Fruit fly (Drosophila melanogaster) S2 (cell line): ENCODE data around the gene RNaseX25.

ENCODE experiments used
- CG8478 ChIP-seq: fragments of >200 bp; optimal IDR thresholded peaks from 2 replicates; lab custom pipeline; 2018
- CTCF ChIP-seq, 2 experiments: fragments of >200 bp; optimal IDR thresholded peaks; 2 replicates each; lab custom pipeline; 2018

DNA sequence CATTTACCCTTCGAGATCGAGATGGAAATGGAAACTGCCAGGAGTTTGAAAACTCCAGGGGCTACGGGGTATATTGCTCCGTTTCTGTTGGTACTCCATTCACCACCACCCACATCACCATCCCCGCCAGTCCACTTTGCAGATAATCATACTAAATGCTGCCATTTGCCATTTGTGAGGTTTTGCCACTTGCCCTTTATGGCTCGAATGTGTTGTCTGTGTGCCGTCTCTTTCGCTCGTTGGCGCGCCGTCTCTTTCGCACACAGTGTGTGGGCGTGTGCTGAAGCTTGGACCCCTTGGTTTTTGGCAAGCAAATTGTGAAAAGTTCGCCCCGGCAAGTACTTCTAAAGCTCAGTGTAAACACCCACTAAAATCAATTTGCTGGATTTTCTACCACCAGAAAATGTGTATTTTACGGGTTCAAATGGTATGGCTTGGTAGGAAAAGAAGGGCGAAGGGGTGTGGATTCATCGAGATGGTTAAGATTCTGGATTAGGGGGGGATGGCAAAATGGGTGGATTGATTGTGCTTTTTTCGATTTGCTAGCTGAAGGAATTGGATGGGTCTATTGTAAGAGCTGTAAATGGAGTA, 11.7 kb upstream of the RNaseX25 start:
- TF ChIP-seq CG8478 (lab: Kevin White, UChicago) (no peak), CTCF (optimal IDR thresholded peaks at IDR 0.05; lab: Kevin White, UChicago) (no peak)
